Worm (Caenorhabditis elegans): ENCODE results near the gene efn-2.
A peak's percentile ranks its signal among the peaks of the same experiment; 100 is the strongest.

The efn-2 gene

DNA sequence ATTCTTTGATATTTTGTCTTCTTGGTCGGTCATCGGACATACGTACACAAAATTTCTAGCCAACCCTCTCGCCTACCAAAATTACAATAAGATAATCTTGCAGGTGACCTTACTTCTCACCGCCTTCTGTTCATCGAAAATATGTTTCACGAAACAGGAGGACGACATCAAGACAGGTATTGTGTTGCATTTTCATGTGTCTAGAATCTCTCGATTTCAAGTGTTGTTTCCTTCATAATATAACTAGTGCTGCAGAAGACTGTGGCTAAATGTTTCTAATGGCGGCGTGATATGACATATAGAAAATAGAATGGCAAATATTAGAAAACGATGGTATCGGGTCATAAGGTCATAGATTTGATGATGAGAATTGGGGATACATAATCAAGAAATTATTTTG lies 40.9 kb downstream of the efn-2 start:
- TF ChIP-seq fos-1 (tag; optimal IDR thresholded peaks at IDR 0.05) = no peak
- TF ChIP-seq sma-3 (GFP tag; optimal IDR thresholded peaks at IDR 0.05) = no peak
- TF ChIP-seq ama-1 (optimal IDR thresholded peaks at IDR 0.05) = no peak
- TF ChIP-seq nhr-10 (tag; optimal IDR thresholded peaks at IDR 0.05) = no peak
- no peak for TF ChIP-seq peb-1 (tag; optimal IDR thresholded peaks at IDR 0.05)
- TF ChIP-seq mbf-1 (tag; optimal IDR thresholded peaks at IDR 0.05) = no peak
- no peak for TF ChIP-seq R02D3.7 (tag; optimal IDR thresholded peaks at IDR 0.05)
- TF ChIP-seq nhr-6 (tag; optimal IDR thresholded peaks at IDR 0.05) = no peak
- TF ChIP-seq aly-2 (tag; optimal IDR thresholded peaks at IDR 0.05) = no peak
- no peak for TF ChIP-seq ztf-11 (tag; optimal IDR thresholded peaks at IDR 0.05)
- TF ChIP-seq nhr-25 (tag; optimal IDR thresholded peaks at IDR 0.05) = peak; percentile 81
- TF ChIP-seq zag-1 (tag; optimal IDR thresholded peaks at IDR 0.05) = no peak
- no peak for TF ChIP-seq snpc-4 (tag; optimal IDR thresholded peaks at IDR 0.05)
- TF ChIP-seq lsy-2 (tag; optimal IDR thresholded peaks at IDR 0.05) = no peak
- no peak for TF ChIP-seq sem-4 (tag; optimal IDR thresholded peaks at IDR 0.05)
- peak; percentile 2 for TF ChIP-seq nhr-21 (tag; optimal IDR thresholded peaks at IDR 0.05)
- TF ChIP-seq crh-2 (tag; optimal IDR thresholded peaks at IDR 0.05) = peak; percentile 21
- TF ChIP-seq alr-1 (tag; optimal IDR thresholded peaks at IDR 0.05) = no peak
- TF ChIP-seq nhr-129 (tag; optimal IDR thresholded peaks at IDR 0.05) = peak; percentile 3
- no peak for TF ChIP-seq blmp-1 (tag; optimal IDR thresholded peaks at IDR 0.05; ENCODE audit: insufficient read depth)
- TF ChIP-seq nhr-12 (tag; optimal IDR thresholded peaks at IDR 0.05) = no peak
- TF ChIP-seq nhr-23 (tag; optimal IDR thresholded peaks at IDR 0.05) = no peak
- no peak for TF ChIP-seq mdl-1 (tag; optimal IDR thresholded peaks at IDR 0.05)
- TF ChIP-seq nhr-237 (tag; optimal IDR thresholded peaks at IDR 0.05) = no peak
- TF ChIP-seq lin-11 (tag; optimal IDR thresholded peaks at IDR 0.05) = no peak
- TF ChIP-seq unc-55 (GFP tag; optimal IDR thresholded peaks at IDR 0.05) = no peak
- no peak for TF ChIP-seq mab-5 (tag; optimal IDR thresholded peaks at IDR 0.05)

DNA sequence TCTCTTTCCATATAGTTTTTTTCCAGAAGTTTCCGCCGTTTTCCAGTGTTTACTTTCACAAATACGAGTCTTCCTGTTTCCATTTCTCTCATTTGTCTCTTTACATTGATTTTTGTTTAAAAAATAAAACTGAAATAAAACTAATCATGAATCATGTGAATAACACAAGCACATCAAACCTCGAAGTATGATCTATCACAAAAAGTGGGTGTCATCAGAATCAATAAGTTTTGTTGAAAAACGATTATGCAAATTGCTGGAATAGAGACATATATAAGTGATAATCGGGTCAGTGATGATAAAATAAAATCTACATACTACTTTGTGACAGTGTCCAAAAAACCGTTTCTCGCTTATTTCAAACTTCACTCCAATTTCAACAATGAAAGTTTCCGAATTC lies 44.7 kb downstream of the efn-2 start, which contains the start of gene R09H10.7:
Gene R09H10.7, plus strand, starts transcription at position 301 of the 400 bp plus-strand sequence.
- TF ChIP-seq ceh-82 (tag; optimal IDR thresholded peaks at IDR 0.05) (no peak), lsy-2 (tag; optimal IDR thresholded peaks at IDR 0.05) (no peak), mbf-1 (tag; optimal IDR thresholded peaks at IDR 0.05) (no peak), nhr-6 (tag; optimal IDR thresholded peaks at IDR 0.05) (no peak), nhr-25 (tag; optimal IDR thresholded peaks at IDR 0.05) (no peak), nhr-77 (tag; optimal IDR thresholded peaks at IDR 0.05) (no peak), sem-4 (tag; optimal IDR thresholded peaks at IDR 0.05) (no peak), nhr-129 (tag; optimal IDR thresholded peaks at IDR 0.05) (no peak), lin-11 (tag; optimal IDR thresholded peaks at IDR 0.05) (no peak), sma-9 (GFP tag; optimal IDR thresholded peaks at IDR 0.05) (no peak), sma-9 (tag; optimal IDR thresholded peaks at IDR 0.05) (no peak), skn-1 (tag; optimal IDR thresholded peaks at IDR 0.05) (no peak), unc-39 (tag; optimal IDR thresholded peaks at IDR 0.05) (no peak)
